Worm (Caenorhabditis elegans): Measurements from ENCODE around the gene flwr-1.

flwr-1 gene

ce11 chrX:14975467-14976167, 5.5 kb upstream of the flwr-1 start, which contains the start of gene F20D1.3 (continued):
- no peak for TF ChIP-seq egl-43 (GFP tag; IDR thresholded peaks at IDR 0.05)
- peak; percentile 32; the same call in 1 of the 2 replicates for TF ChIP-seq dmd-6 (GFP tag; IDR thresholded peaks at IDR 0.05)
- TF ChIP-seq unc-39 (tag; optimal IDR thresholded peaks at IDR 0.05): no peak
- no peak for TF ChIP-seq ctbp-1 (GFP tag; IDR thresholded peaks at IDR 0.05)
- TF ChIP-seq sdz-12 (GFP tag; optimal IDR thresholded peaks at IDR 0.05): no peak
- no peak for TF ChIP-seq lin-29 (GFP tag; IDR thresholded peaks at IDR 0.05)
- TF ChIP-seq unc-62 (GFP tag; optimal IDR thresholded peaks at IDR 0.05 in 1 of 2): peak in 1 of 2 experiments; percentile 79
- no peak for TF ChIP-seq unc-62 (tag; optimal IDR thresholded peaks at IDR 0.05)
- no peak for TF ChIP-seq skn-1 (tag; optimal IDR thresholded peaks at IDR 0.05)
- TF ChIP-seq lin-39 (tag; optimal IDR thresholded peaks at IDR 0.05): no peak
- peak; percentile 75 for TF ChIP-seq dve-1 (tag; optimal IDR thresholded peaks at IDR 0.05; ENCODE audit: insufficient read depth)
- TF ChIP-seq Y5F2A.4 (GFP tag; optimal IDR thresholded peaks at IDR 0.05): no peak
- peak in 1 of 2 experiments; percentile 85 for TF ChIP-seq mdl-1 (tag; optimal IDR thresholded peaks at IDR 0.05)
- TF ChIP-seq T26A8.4 (GFP tag; IDR thresholded peaks at IDR 0.05): no peak
- no peak for TF ChIP-seq daf-19 (GFP tag; conservative IDR thresholded peaks at IDR 0.05)
- no peak for TF ChIP-seq snpc-4 (tag; optimal IDR thresholded peaks at IDR 0.05)
- TF ChIP-seq zag-1 (tag; optimal IDR thresholded peaks at IDR 0.05): no peak
- peak; percentile 89 for TF ChIP-seq nhr-28 (tag; optimal IDR thresholded peaks at IDR 0.05)
- TF ChIP-seq Y105C5A.15 (GFP tag; IDR thresholded peaks at IDR 0.05): no peak
- TF ChIP-seq egl-27 (tag; optimal IDR thresholded peaks at IDR 0.05): no peak
- no peak for TF ChIP-seq php-3 (GFP tag; IDR thresholded peaks at IDR 0.05)
- TF ChIP-seq nhr-6 (tag; optimal IDR thresholded peaks at IDR 0.05): no peak
- TF ChIP-seq ces-1 (GFP tag; optimal IDR thresholded peaks at IDR 0.05): no peak
- no peak for TF ChIP-seq zfp-2 (tag; optimal IDR thresholded peaks at IDR 0.05)
- TF ChIP-seq pha-4 (GFP tag; IDR thresholded peaks at IDR 0.05): no peak
- TF ChIP-seq pha-4 (tag; optimal IDR thresholded peaks at IDR 0.05): no peak
- peak; percentile 29 for TF ChIP-seq nhr-77 (tag; optimal IDR thresholded peaks at IDR 0.05)
- no peak for TF ChIP-seq arid-1 (GFP tag; conservative IDR thresholded peaks at IDR 0.05)
- no peak for TF ChIP-seq ceh-82 (tag; optimal IDR thresholded peaks at IDR 0.05)
- TF ChIP-seq F49E8.2 (tag; optimal IDR thresholded peaks at IDR 0.05; ENCODE audit: borderline replicate concordance): no peak
- no peak for TF ChIP-seq tag-97 (GFP tag; IDR thresholded peaks at IDR 0.05)
- peak; percentile 97 for TF ChIP-seq aha-1 (tag)
- peak; percentile 65 for TF ChIP-seq dpl-1 (GFP tag; optimal IDR thresholded peaks at IDR 0.05)
- no peak for TF ChIP-seq lim-7 (GFP tag; IDR thresholded peaks at IDR 0.05)
- TF ChIP-seq F10B5.3 (tag; optimal IDR thresholded peaks at IDR 0.05): no peak
- TF ChIP-seq cey-2 (tag; optimal IDR thresholded peaks at IDR 0.05; ENCODE audit: borderline replicate concordance, insufficient read depth): no peak
- TF ChIP-seq rbr-2 (tag; optimal IDR thresholded peaks at IDR 0.05): peak; percentile 59
- no peak for TF ChIP-seq nhr-76 (tag; optimal IDR thresholded peaks at IDR 0.05)
- TF ChIP-seq zip-2 (tag; optimal IDR thresholded peaks at IDR 0.05): no peak
- no peak for TF ChIP-seq ceh-28 (tag; optimal IDR thresholded peaks at IDR 0.05)
- no peak for TF ChIP-seq ceh-20 (GFP tag; IDR thresholded peaks at IDR 0.05)
- TF ChIP-seq D1046.2 (GFP tag; IDR thresholded peaks at IDR 0.05): 0 out of 2 replicates have a peak, but pooled peaks have one; percentile 44
- no peak for TF ChIP-seq lin-15B (tag; optimal IDR thresholded peaks at IDR 0.05)
- TF ChIP-seq pqm-1 (tag; optimal IDR thresholded peaks at IDR 0.05): no peak
- no peak for TF ChIP-seq snpc-1.2 (GFP tag; IDR thresholded peaks at IDR 0.05)
- TF ChIP-seq hmg-1.1 (GFP tag; IDR thresholded peaks at IDR 0.05): peak; percentile 8; the same call in 1 of the 2 replicates
- TF ChIP-seq mdt-29 (GFP tag; IDR thresholded peaks at IDR 0.05): no peak
- TF ChIP-seq fkh-10 (GFP tag; optimal IDR thresholded peaks at IDR 0.05): peak; percentile 61
- no peak for TF ChIP-seq nhr-25 (tag; optimal IDR thresholded peaks at IDR 0.05; ENCODE audit: borderline replicate concordance, insufficient read depth)
- no peak for TF ChIP-seq ceh-62 (tag; optimal IDR thresholded peaks at IDR 0.05)
- TF ChIP-seq saeg-2 (GFP tag; IDR thresholded peaks at IDR 0.05): no peak
